Fruit fly (Drosophila melanogaster) Kc167 (cell line): ENCODE results near the gene CG10470.

Source experiments
- Myc ChIP-seq: fragments of >200 bp; optimal IDR thresholded peaks from 2 replicates; lab custom pipeline; 2017; ENCODE audit warnings: missing external identifiers
- Sin3A ChIP-seq: fragments of >200 bp; optimal IDR thresholded peaks from 2 replicates; lab custom pipeline; 2018; ENCODE audit warnings: missing external identifiers
- h ChIP-seq: fragments of >200 bp; optimal IDR thresholded peaks from 3 replicates; lab custom pipeline; 2018; ENCODE audit warnings: missing external identifiers
- insv ChIP-seq: fragments of >200 bp; optimal IDR thresholded peaks from 3 replicates; lab custom pipeline; 2018; ENCODE audit warnings: missing external identifiers
- psq ChIP-seq: fragments of >200 bp; optimal IDR thresholded peaks from 2 replicates; lab custom pipeline; 2017; ENCODE audit warnings: missing external identifiers
- ttk ChIP-seq: sonication (Bioruptor generic); optimal IDR thresholded peaks from 2 replicates; lab custom pipeline; 2017; ENCODE audit warnings: missing external identifiers

CG10470 gene

dm6 chr2L:19058916-19059315 lies 10.0 kb downstream of the CG10470 start, which contains the start of gene Phlpp:
TSS of gene Phlpp (plus strand) at chr2L:19059129.
- no peak for TF ChIP-seq psq (lab: Kevin White, UChicago)
- no peak for TF ChIP-seq h
- no peak for TF ChIP-seq ttk (lab: Kevin White, UChicago)
- no peak for TF ChIP-seq Sin3A (lab: Kevin White, UChicago)
- no peak for TF ChIP-seq Myc (lab: Kevin White, UChicago)
- TF ChIP-seq insv (lab: Kevin White, UChicago): no peak

- no peak for TF ChIP-seq h
- no peak for TF ChIP-seq insv (lab: Kevin White, UChicago)
- TF ChIP-seq Myc (lab: Kevin White, UChicago): no peak
- no peak for TF ChIP-seq psq (lab: Kevin White, UChicago)
- TF ChIP-seq Sin3A (lab: Kevin White, UChicago): no peak
- TF ChIP-seq ttk (lab: Kevin White, UChicago): no peak
Observed at dm6 chr2L:19063090-19063692, 14.3 kb downstream of the CG10470 start, which contains the start of gene Dus4. TSS of gene Dus4 (plus strand) at chr2L:19063295.

dm6 chr2L:19064706-19065105 lies 15.8 kb downstream of the CG10470 start, which contains the start of gene CG17343:
TSS of gene CG17343 (plus strand) at chr2L:19064929.
- TF ChIP-seq h: no peak
- no peak for TF ChIP-seq Myc (lab: Kevin White, UChicago)
- no peak for TF ChIP-seq psq (lab: Kevin White, UChicago)
- TF ChIP-seq Sin3A (lab: Kevin White, UChicago): no peak
- no peak for TF ChIP-seq insv (lab: Kevin White, UChicago)

dm6 chr2L:19068393-19068792 lies 19.5 kb downstream of the CG10470 start:
- TF ChIP-seq psq (lab: Kevin White, UChicago): no peak
- TF ChIP-seq Myc (lab: Kevin White, UChicago): no peak
- no peak for TF ChIP-seq insv (lab: Kevin White, UChicago)
- TF ChIP-seq Sin3A (lab: Kevin White, UChicago): no peak
- no peak for TF ChIP-seq h
- no peak for TF ChIP-seq ttk (lab: Kevin White, UChicago)

- TF ChIP-seq psq (lab: Kevin White, UChicago): no peak
Observed at dm6 chr2L:19069548-19070145, 20.8 kb downstream of the CG10470 start, which contains the start of gene CG10702. TSS of gene CG10702 (minus strand) at chr2L:19069851.

- TF ChIP-seq psq (lab: Kevin White, UChicago) (no peak), Sin3A (lab: Kevin White, UChicago) (no peak), Myc (lab: Kevin White, UChicago) (no peak), h (no peak), ttk (lab: Kevin White, UChicago) (no peak), insv (lab: Kevin White, UChicago) (no peak)
Observed at dm6 chr2L:19071713-19072112, 22.8 kb downstream of the CG10470 start.

dm6 chr2L:19074099-19074828 lies 25.4 kb downstream of the CG10470 start, which contains the start of gene CG17572:
TSS of gene CG17572 (minus strand) at chr2L:19074149.
- no peak for TF ChIP-seq Sin3A (lab: Kevin White, UChicago)
- TF ChIP-seq ttk (lab: Kevin White, UChicago): no peak
- no peak for TF ChIP-seq insv (lab: Kevin White, UChicago)
- TF ChIP-seq psq (lab: Kevin White, UChicago): no peak
- no peak for TF ChIP-seq Myc (lab: Kevin White, UChicago)
- TF ChIP-seq h: no peak

- TF ChIP-seq ttk (lab: Kevin White, UChicago): no peak
- TF ChIP-seq psq (lab: Kevin White, UChicago): no peak
- no peak for TF ChIP-seq h
- TF ChIP-seq Sin3A (lab: Kevin White, UChicago): no peak
Observed at dm6 chr2L:19078928-19079327, 30.1 kb downstream of the CG10470 start, which contains the start of gene CG10700. TSS of gene CG10700 (minus strand) at chr2L:19079028.

- TF ChIP-seq ttk (lab: Kevin White, UChicago): no peak
- TF ChIP-seq h: no peak
Observed at dm6 chr2L:19079742-19080141, 30.9 kb downstream of the CG10470 start.

dm6 chr2L:19083320-19083764 lies 34.5 kb downstream of the CG10470 start:
- no peak for TF ChIP-seq Sin3A (lab: Kevin White, UChicago)
- no peak for TF ChIP-seq insv (lab: Kevin White, UChicago)
- TF ChIP-seq Myc (lab: Kevin White, UChicago): no peak
- TF ChIP-seq psq (lab: Kevin White, UChicago): no peak
- no peak for TF ChIP-seq h
- TF ChIP-seq ttk (lab: Kevin White, UChicago): no peak

- TF ChIP-seq ttk (lab: Kevin White, UChicago): no peak
- TF ChIP-seq Sin3A (lab: Kevin White, UChicago): no peak
- no peak for TF ChIP-seq Myc (lab: Kevin White, UChicago)
- TF ChIP-seq insv (lab: Kevin White, UChicago): no peak
- TF ChIP-seq psq (lab: Kevin White, UChicago): no peak
- no peak for TF ChIP-seq h
Observed at dm6 chr2L:19088895-19089294, 40.0 kb downstream of the CG10470 start.

- TF ChIP-seq psq (lab: Kevin White, UChicago) (no peak), insv (lab: Kevin White, UChicago) (no peak), Sin3A (lab: Kevin White, UChicago) (no peak), Myc (lab: Kevin White, UChicago) (no peak), ttk (lab: Kevin White, UChicago) (no peak), h (no peak)
Observed at dm6 chr2L:19089385-19089784, 40.5 kb downstream of the CG10470 start.
